Fruit fly (Drosophila melanogaster) whole organism, embryonic: ENCODE results near the gene CG33796.
A peak's percentile ranks its signal among the peaks of the same experiment; 100 is the strongest.

Source experiments
- Adf1 ChIP-seq: fragments of 200-800 bp; sonication (Bioruptor generic); IDR thresholded peaks from 2 replicates; pipeline ENCODE4 v1.3.6; 2022; ENCODE audit warnings: missing biosample characterization, missing genetic modification characterization
- BtbVII ChIP-seq: fragments of 200-800 bp; sonication (Bioruptor generic); optimal IDR thresholded peaks from 3 replicates; lab custom pipeline; 2017; ENCODE audit warnings: missing biosample characterization, mild to moderate bottlenecking, missing genetic modification characterization
- CG10366 ChIP-seq: fragments of 200-800 bp; sonication (Bioruptor generic); IDR thresholded peaks from 2 replicates; pipeline ENCODE4 v1.3.6; 2022; ENCODE audit warnings: missing biosample characterization, missing genetic modification characterization
- CG10959 ChIP-seq: fragments of 200-800 bp; sonication (Bioruptor generic); IDR thresholded peaks from 2 replicates; pipeline ENCODE4 v1.3.6; 2022; ENCODE audit warnings: missing biosample characterization, missing genetic modification characterization
- CG12219 ChIP-seq: fragments of 200-800 bp; sonication (Bioruptor generic); optimal IDR thresholded peaks from 3 replicates; lab custom pipeline; 2018; ENCODE audit warnings: missing biosample characterization, mild to moderate bottlenecking, missing genetic modification characterization
- CG12769 ChIP-seq: fragments of 200-800 bp; sonication (Bioruptor generic); optimal IDR thresholded peaks from 2 replicates; lab custom pipeline; 2019; ENCODE audit warnings: missing biosample characterization, mild to moderate bottlenecking, missing genetic modification characterization, moderate library complexity
- CG13894 ChIP-seq: fragments of 200-800 bp; sonication (Bioruptor generic); optimal IDR thresholded peaks from 3 replicates; lab custom pipeline; 2018; ENCODE audit warnings: missing biosample characterization, mild to moderate bottlenecking, missing genetic modification characterization, moderate library complexity
- CG15514 ChIP-seq: fragments of 200-800 bp; sonication (Bioruptor generic); optimal IDR thresholded peaks from 3 replicates; lab custom pipeline; 2017; ENCODE audit warnings: missing biosample characterization, missing genetic modification characterization, mild to moderate bottlenecking, moderate library complexity, missing genetic modification reagents
- CG2202 ChIP-seq: fragments of 200-800 bp; sonication (Bioruptor generic); optimal IDR thresholded peaks from 2 replicates; lab custom pipeline; 2018; ENCODE audit warnings: missing biosample characterization, mild to moderate bottlenecking, missing genetic modification characterization
- CG31224 ChIP-seq: fragments of 200-800 bp; sonication (Bioruptor generic); IDR thresholded peaks from 2 replicates; pipeline ENCODE4 v1.3.6; 2022; ENCODE audit warnings: missing biosample characterization, missing genetic modification characterization
- CG32772 ChIP-seq: fragments of 200-800 bp; sonication (Bioruptor generic); IDR thresholded peaks from 2 replicates; pipeline ENCODE4 v1.3.6; 2022; ENCODE audit warnings: missing biosample characterization, missing genetic modification characterization
- CG3726 ChIP-seq: fragments of 200-800 bp; sonication (Bioruptor generic); IDR thresholded peaks from 3 replicates; pipeline ENCODE4, ENCODE4 v1.3.6; 2022; ENCODE audit warnings: missing biosample characterization, missing genetic modification characterization
- CG4360 ChIP-seq: fragments of 200-800 bp; sonication (Bioruptor generic); IDR thresholded peaks from 2 replicates; pipeline ENCODE4 v1.3.6; 2022; ENCODE audit warnings: missing biosample characterization, missing genetic modification characterization
- CG4424 ChIP-seq: fragments of 200-800 bp; sonication (Bioruptor generic); optimal IDR thresholded peaks from 3 replicates; lab custom pipeline; 2016; ENCODE audit warnings: missing biosample characterization, missing genetic modification characterization
- CG4617 ChIP-seq: fragments of 200-800 bp; sonication (Bioruptor generic); optimal IDR thresholded peaks from 3 replicates; lab custom pipeline; 2016; ENCODE audit warnings: missing biosample characterization, missing genetic modification characterization, borderline replicate concordance
- CG6683 ChIP-seq: fragments of 200-800 bp; sonication (Bioruptor generic); optimal IDR thresholded peaks from 2 replicates; lab custom pipeline; 2017; ENCODE audit warnings: missing biosample characterization, mild to moderate bottlenecking, missing genetic modification characterization, missing genetic modification reagents
- CG6689 ChIP-seq: fragments of 200-800 bp; sonication (Bioruptor generic); IDR thresholded peaks from 2 replicates; pipeline ENCODE4 v1.3.6; 2022; ENCODE audit warnings: missing biosample characterization, missing genetic modification characterization
- CG6765 ChIP-seq: fragments of 200-800 bp; sonication (Bioruptor generic); optimal IDR thresholded peaks from 3 replicates; lab custom pipeline; 2017; ENCODE audit warnings: missing biosample characterization, mild to moderate bottlenecking, missing genetic modification characterization
- CG7271 ChIP-seq: fragments of 200-800 bp; sonication (Bioruptor generic); optimal IDR thresholded peaks from 2 replicates; lab custom pipeline; 2018; ENCODE audit warnings: missing biosample characterization, mild to moderate bottlenecking, missing genetic modification characterization, moderate library complexity
- CG7987 ChIP-seq: fragments of 200-800 bp; sonication (Bioruptor generic); optimal IDR thresholded peaks from 2 replicates; lab custom pipeline; 2018; ENCODE audit warnings: missing biosample characterization, mild to moderate bottlenecking, missing genetic modification characterization, moderate library complexity
- CG9727 ChIP-seq: fragments of 200-800 bp; sonication (Bioruptor generic); optimal IDR thresholded peaks from 3 replicates; lab custom pipeline; 2017; ENCODE audit warnings: missing biosample characterization, mild to moderate bottlenecking, missing genetic modification characterization
- Fer3 ChIP-seq: fragments of 200-800 bp; sonication (Bioruptor generic); optimal IDR thresholded peaks from 2 replicates; lab custom pipeline; 2018; ENCODE audit warnings: missing biosample characterization, mild to moderate bottlenecking, missing genetic modification characterization, moderate library complexity
- Gsc ChIP-seq: fragments of 200-800 bp; sonication (Bioruptor generic); IDR thresholded peaks from 2 replicates; pipeline ENCODE4 v1.3.6; 2022; ENCODE audit warnings: missing biosample characterization, missing genetic modification characterization
- Med ChIP-seq: fragments of 200-800 bp; sonication (Bioruptor generic); peaks from one replicate; lab custom pipeline; 2016; ENCODE audit warnings: missing biosample characterization, missing genetic modification characterization, mild to moderate bottlenecking, inconsistent platforms, moderate library complexity
- Pdp1 ChIP-seq, 2 experiments: fragments of 200-800 bp; sonication (Bioruptor generic); optimal IDR thresholded peaks; 3 replicates each; lab custom pipeline; 2016; ENCODE audit warnings: missing biosample characterization in 2 of 2, missing genetic modification characterization in 2 of 2, mild to moderate bottlenecking in 1 of 2, moderate library complexity in 1 of 2
- Tbp ChIP-seq: fragments of >200 bp; optimal IDR thresholded peaks from 2 replicates; lab custom pipeline; 2018; ENCODE audit warnings: missing biosample characterization, missing genetic modification characterization
- Usf ChIP-seq: fragments of 200-800 bp; sonication (Bioruptor generic); optimal IDR thresholded peaks from 2 replicates; lab custom pipeline; 2017; ENCODE audit warnings: missing genotype, missing biosample characterization, missing genetic modification characterization
- ap ChIP-seq: fragments of 200-800 bp; sonication (Bioruptor generic); IDR thresholded peaks from 2 replicates; pipeline ENCODE4 v1.3.6; 2022; ENCODE audit warnings: missing biosample characterization, missing genetic modification characterization
- cato ChIP-seq: fragments of 200-800 bp; sonication (Bioruptor generic); optimal IDR thresholded peaks from 2 replicates; lab custom pipeline; 2016; ENCODE audit warnings: missing biosample characterization, missing genetic modification characterization, borderline replicate concordance
- cg ChIP-seq: fragments of 200-800 bp; sonication (Bioruptor generic); optimal IDR thresholded peaks from 3 replicates; lab custom pipeline; 2019; ENCODE audit warnings: missing biosample characterization, mild to moderate bottlenecking, missing genetic modification characterization, moderate library complexity
- chm ChIP-seq: fragments of 200-800 bp; sonication (Bioruptor generic); IDR thresholded peaks from 2 replicates; pipeline ENCODE4 v1.3.6; 2022; ENCODE audit warnings: missing biosample characterization, missing genetic modification characterization
- dan ChIP-seq: fragments of 200-800 bp; sonication (Bioruptor generic); IDR thresholded peaks from 2 replicates; pipeline ENCODE4 v1.3.6; 2022; ENCODE audit warnings: missing biosample characterization, missing genetic modification characterization
- danr ChIP-seq: fragments of 200-800 bp; sonication (Bioruptor generic); IDR thresholded peaks from 2 replicates; pipeline ENCODE4 v1.3.6; 2022; ENCODE audit warnings: missing biosample characterization, missing genetic modification characterization
- fru ChIP-seq: fragments of >200 bp; optimal IDR thresholded peaks from 2 replicates; lab custom pipeline; 2017
- hth ChIP-seq: fragments of >200 bp; optimal IDR thresholded peaks from 2 replicates; lab custom pipeline; 2017; ENCODE audit warnings: inconsistent platforms
- klu ChIP-seq: fragments of 200-800 bp; sonication (Bioruptor generic); IDR thresholded peaks from 2 replicates; pipeline ENCODE4 v1.3.6; 2022; ENCODE audit warnings: missing biosample characterization, missing genetic modification characterization
- lbe ChIP-seq: fragments of 200-800 bp; sonication (Bioruptor generic); optimal IDR thresholded peaks from 2 replicates; lab custom pipeline; 2016; ENCODE audit warnings: missing biosample characterization, mild to moderate bottlenecking, missing genetic modification characterization
- mld ChIP-seq: fragments of 200-800 bp; sonication (Bioruptor generic); IDR thresholded peaks from 3 replicates; pipeline ENCODE4 v1.3.6; 2022; ENCODE audit warnings: missing biosample characterization, missing genetic modification characterization; ENCODE audit not compliant: partially characterized antibody
- otp ChIP-seq: fragments of 200-800 bp; sonication (Bioruptor generic); IDR thresholded peaks from 3 replicates; pipeline ENCODE4, ENCODE4 v1.3.6; 2022; ENCODE audit warnings: missing biosample characterization, missing genetic modification characterization
- pb ChIP-seq: fragments of 200-800 bp; sonication (Bioruptor generic); optimal IDR thresholded peaks from 3 replicates; lab custom pipeline; 2016; ENCODE audit warnings: missing biosample characterization, missing genetic modification characterization
- rib ChIP-seq: fragments of 200-800 bp; sonication (Bioruptor generic); IDR thresholded peaks from 2 replicates; pipeline ENCODE4 v1.3.6; 2022; ENCODE audit warnings: missing biosample characterization, missing genetic modification characterization
- sc ChIP-seq, 3 experiments: fragments of >200 bp in 2 of 3; fragments of 200-800 bp in 1 of 3; sonication (Bioruptor generic) in 1 of 3; optimal IDR thresholded peaks; 2 replicates in 2 of 3; 3 replicates in 1 of 3; lab custom pipeline; 2017; ENCODE audit warnings: mild to moderate bottlenecking in 1 of 3, missing biosample characterization in 1 of 3, missing genetic modification characterization in 1 of 3, missing genetic modification reagents in 1 of 3
- scrt ChIP-seq: fragments of 200-800 bp; sonication (Bioruptor generic); optimal IDR thresholded peaks from 2 replicates; lab custom pipeline; 2018; ENCODE audit warnings: missing biosample characterization, mild to moderate bottlenecking, missing genetic modification characterization, moderate library complexity
- seq ChIP-seq: fragments of 200-800 bp; sonication (Bioruptor generic); IDR thresholded peaks from 2 replicates; pipeline ENCODE4 v1.3.6; 2022; ENCODE audit warnings: missing biosample characterization, missing genetic modification characterization
- slp2 ChIP-seq: fragments of 200-800 bp; sonication (Bioruptor generic); optimal IDR thresholded peaks from 2 replicates; lab custom pipeline; 2016; ENCODE audit warnings: missing biosample characterization, missing genetic modification characterization
- vvl ChIP-seq: fragments of 200-800 bp; sonication (Bioruptor generic); IDR thresholded peaks from 2 replicates; pipeline ENCODE4 v1.3.6; 2022; ENCODE audit warnings: missing biosample characterization, missing genetic modification characterization

Gene CG33796

dm6 chr3L:16145931-16146538 lies 23.9 kb downstream of the CG33796 start (continued):
- TF ChIP-seq sc (optimal IDR thresholded peaks at IDR 0.05; lab: Kevin White, UChicago): no peak
- TF ChIP-seq sc (GFP tag; optimal IDR thresholded peaks at IDR 0.05; lab: Kevin White, UChicago): no peak
- TF ChIP-seq CG4617 (GFP tag; lab: Kevin White, UChicago): no peak
- TF ChIP-seq fru (lab: Kevin White, UChicago): no peak
- no peak for TF ChIP-seq CG7987
- TF ChIP-seq seq (GFP tag; lab: Robert Waterston, UW): 0 out of 2 replicates have a peak, but pooled peaks have one; percentile 9
- TF ChIP-seq vvl (GFP tag; lab: Robert Waterston, UW): peak; percentile 71
- 0 out of 2 replicates have a peak, but pooled peaks have one; percentile 7 for TF ChIP-seq CG6689 (GFP tag; lab: Robert Waterston, UW)
- no peak for TF ChIP-seq chm (GFP tag; lab: Robert Waterston, UW)
- TF ChIP-seq Adf1 (GFP tag; lab: Robert Waterston, UW): peak; percentile 82

- TF ChIP-seq Gsc (GFP tag; lab: Robert Waterston, UW): no peak
- peak; percentile 47 for TF ChIP-seq cg (GFP tag; lab: Kevin White, UChicago)
- no peak for TF ChIP-seq Fer3
- no peak for TF ChIP-seq ap (GFP tag; lab: Robert Waterston, UW)
- no peak for TF ChIP-seq CG4424 (GFP tag; lab: Kevin White, UChicago)
- no peak for TF ChIP-seq slp2 (GFP tag; lab: Kevin White, UChicago)
- no peak for TF ChIP-seq CG32772 (GFP tag; lab: Robert Waterston, UW)
- no peak for TF ChIP-seq hth
- no peak for TF ChIP-seq klu (GFP tag; lab: Robert Waterston, UW)
- TF ChIP-seq CG6683 (GFP tag; lab: Kevin White, UChicago): no peak
- no peak for TF ChIP-seq danr (GFP tag; lab: Robert Waterston, UW)
- no peak for TF ChIP-seq scrt (GFP tag; lab: Kevin White, UChicago)
- TF ChIP-seq CG6765 (GFP tag; lab: Kevin White, UChicago): no peak
- TF ChIP-seq CG31224 (GFP tag; lab: Robert Waterston, UW): no peak
- TF ChIP-seq CG12769 (tag; lab: Kevin White, UChicago): peak; percentile 45
- peak; percentile 19 for TF ChIP-seq CG13894 (tag; lab: Kevin White, UChicago)
- no peak for TF ChIP-seq CG10366 (GFP tag; lab: Robert Waterston, UW)
- TF ChIP-seq CG7271 (tag; lab: Kevin White, UChicago): no peak
- TF ChIP-seq CG3726: 0 out of 3 replicates have a peak, but pooled peaks have one; percentile 52
- TF ChIP-seq dan (GFP tag; lab: Robert Waterston, UW): no peak
- TF ChIP-seq pb (GFP tag; lab: Kevin White, UChicago): no peak
- no peak for TF ChIP-seq cato (GFP tag; lab: Kevin White, UChicago)
- TF ChIP-seq Usf (GFP tag; lab: Kevin White, UChicago): no peak
- no peak for TF ChIP-seq rib (GFP tag; lab: Robert Waterston, UW)
- no peak for TF ChIP-seq CG2202
- no peak for TF ChIP-seq CG9727 (GFP tag; lab: Kevin White, UChicago)
- peak; percentile 72 for TF ChIP-seq Med
- TF ChIP-seq CG10959 (GFP tag; lab: Robert Waterston, UW): 0 out of 2 replicates have a peak, but pooled peaks have one; percentile 33
- TF ChIP-seq otp: no peak
- TF ChIP-seq Tbp: no peak
- peak; percentile 23; the same call in 1 of the 2 replicates for TF ChIP-seq CG4360
- no peak for TF ChIP-seq lbe (GFP tag; lab: Kevin White, UChicago)
- TF ChIP-seq Pdp1 (GFP tag; optimal IDR thresholded peaks at IDR 0.05; lab: Kevin White, UChicago): peak in 1 of 2 experiments; percentile 74
- no peak for TF ChIP-seq mld (GFP tag; lab: Robert Waterston, UW)
- no peak for TF ChIP-seq CG15514 (GFP tag; lab: Kevin White, UChicago)
- TF ChIP-seq BtbVII: no peak
- no peak for TF ChIP-seq CG12219
- TF ChIP-seq, all 482 proteins: peak for 8
Observed at dm6 chr3L:16145282-16145681, 24.6 kb downstream of the CG33796 start.
